Worm (Caenorhabditis elegans): ENCODE results near the gene npr-8.

DNA sequence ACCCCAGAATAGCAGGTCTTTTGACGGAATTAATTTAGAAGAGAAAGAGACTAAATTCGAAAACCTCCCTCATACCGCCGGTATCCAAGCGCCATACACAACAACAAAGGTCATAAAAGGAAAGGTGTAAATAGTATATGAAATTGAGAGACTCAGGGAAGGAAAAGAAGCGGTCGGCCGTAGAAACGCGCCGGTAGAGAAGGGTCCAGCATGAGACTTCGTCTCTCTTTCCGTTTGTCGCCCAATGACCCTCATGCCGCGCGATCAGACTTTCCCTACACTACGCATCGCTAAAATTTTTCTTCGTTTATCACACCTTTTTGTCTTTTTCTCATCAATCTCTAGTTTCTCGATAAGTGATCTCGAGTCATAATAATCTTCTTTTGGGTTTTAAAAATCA lies 53.4 kb downstream of the npr-8 start:
- TF ChIP-seq ets-4 (GFP tag; optimal IDR thresholded peaks at IDR 0.05): no peak
- no peak for TF ChIP-seq lsy-27 (tag; optimal IDR thresholded peaks at IDR 0.05; ENCODE audit: borderline replicate concordance, insufficient read depth)
- TF ChIP-seq rec-8 (tag; optimal IDR thresholded peaks at IDR 0.05): no peak
- TF ChIP-seq egl-44 (GFP tag; IDR thresholded peaks at IDR 0.05): no peak
- no peak for TF ChIP-seq F39B2.1 (GFP tag; IDR thresholded peaks at IDR 0.05)
